Worm (Caenorhabditis elegans) whole organism, L4/young adult: ENCODE data around the gene ccm-2.

Source experiments
- W03F9.2 ChIP-seq: fragments of 150-350 bp; optimal IDR thresholded peaks from 2 replicates; lab custom pipeline; 2014; ENCODE audit warnings: missing biosample characterization, missing genetic modification characterization
- dao-5 ChIP-seq: sonication (generic microtip); optimal IDR thresholded peaks from 2 replicates; lab custom pipeline; 2016; ENCODE audit warnings: missing genotype, missing genetic modification characterization, moderate library complexity, missing compliant biosample characterization
- him-1 ChIP-seq: sonication (generic microtip); optimal IDR thresholded peaks from 2 replicates; lab custom pipeline; 2016; ENCODE audit warnings: missing genotype, missing genetic modification reagents, missing genetic modification characterization, missing compliant biosample characterization

DNA sequence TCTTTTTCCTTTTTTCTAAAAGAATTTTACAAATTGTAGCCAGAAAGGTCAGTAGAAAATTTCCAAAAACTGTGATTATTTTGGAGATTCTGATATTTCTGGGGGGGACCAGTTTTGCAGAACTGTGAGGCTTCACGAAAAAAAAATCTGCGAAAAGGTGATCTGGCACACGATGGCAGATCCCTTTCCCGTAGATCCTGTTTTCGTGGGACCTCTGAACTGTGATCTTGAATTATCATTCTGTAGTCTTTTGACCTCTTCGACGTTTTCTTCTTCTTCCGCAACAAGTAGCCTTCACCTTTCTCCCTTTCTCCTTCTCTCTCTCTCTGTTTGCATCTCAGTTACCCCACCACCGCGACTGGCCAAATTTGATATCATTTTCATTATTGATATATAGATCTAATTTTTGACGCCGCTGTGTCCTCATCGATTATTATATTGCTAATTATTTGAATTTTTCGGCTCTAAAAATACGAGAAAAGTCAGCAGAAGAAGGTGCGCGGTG, 19.6 kb downstream of the ccm-2 start:
- TF ChIP-seq him-1 (tag; lab: Kevin White, UChicago) (no peak), dao-5 (no peak), W03F9.2 (tag; lab: Kevin White, UChicago) (no peak)
